Fruit fly (Drosophila melanogaster): ENCODE data around the gene CG43901.
"Not testable (repeated sequence)": the region's sequence is repeated elsewhere in the genome, so short reads cannot be mapped to it uniquely, and the experiment has no call there.

CG43901 gene

DNA sequence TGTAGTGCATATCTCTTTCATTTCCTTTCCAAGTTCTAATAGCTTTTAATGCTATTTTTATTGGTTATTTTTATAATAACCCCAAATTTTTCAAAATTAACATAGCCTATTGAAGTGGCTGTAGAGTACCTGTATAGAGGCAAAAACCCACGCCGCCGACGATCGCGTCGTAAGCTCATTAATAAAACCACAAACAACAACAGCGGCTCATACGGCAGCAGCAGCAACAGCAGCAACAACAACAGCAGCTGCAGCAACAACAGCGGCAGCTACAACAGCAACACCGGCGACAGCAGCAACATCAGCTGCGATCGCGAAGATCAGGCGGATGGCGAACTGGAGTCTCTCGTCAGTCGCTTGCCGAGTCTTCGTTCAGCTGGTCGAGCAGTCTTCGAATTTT lies 21.5 kb downstream of the CG43901 start, which contains the start of gene CG2145:
Gene CG2145 (plus strand): TSS at position 290 of the 400 bp plus-strand sequence.
- TF ChIP-seq Sin3A (optimal IDR thresholded peaks at IDR 0.05), result no peak
- TF ChIP-seq insv (optimal IDR thresholded peaks at IDR 0.05), result no peak
- no peak for TF ChIP-seq psq (optimal IDR thresholded peaks at IDR 0.05)
- no peak for TF ChIP-seq ttk (optimal IDR thresholded peaks at IDR 0.05)
- TF ChIP-seq h (optimal IDR thresholded peaks at IDR 0.05), result no peak
- TF ChIP-seq Myc (optimal IDR thresholded peaks at IDR 0.05), result no peak

DNA sequence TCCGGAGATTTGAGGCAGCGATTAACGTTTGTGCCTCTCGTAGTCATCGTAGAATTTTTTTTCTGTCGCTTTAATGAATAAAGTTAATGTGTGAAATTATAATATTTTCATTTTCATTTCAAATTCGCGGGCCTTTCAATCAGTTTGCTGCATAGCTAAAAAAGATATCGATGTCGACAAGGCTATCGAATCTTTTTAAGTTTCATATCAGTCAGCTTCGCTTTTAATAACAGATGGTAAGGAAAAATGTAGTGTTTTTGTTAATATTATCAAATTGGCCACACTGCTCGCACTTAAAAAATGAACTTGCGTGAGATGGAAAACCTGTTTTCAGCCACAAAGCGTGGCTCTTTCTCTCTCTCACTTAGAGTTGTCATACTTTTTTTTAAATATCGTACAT lies 24.0 kb downstream of the CG43901 start:
- TF ChIP-seq psq (optimal IDR thresholded peaks at IDR 0.05) (no peak), h (optimal IDR thresholded peaks at IDR 0.05) (no peak), Myc (optimal IDR thresholded peaks at IDR 0.05) (no peak), insv (optimal IDR thresholded peaks at IDR 0.05) (no peak), Sin3A (optimal IDR thresholded peaks at IDR 0.05) (no peak), ttk (optimal IDR thresholded peaks at IDR 0.05) (no peak)

dm6 chrX:10930553-10931092 lies 25.1 kb downstream of the CG43901 start, which contains the start of gene Myo10A:
Gene Myo10A (plus strand): TSS chrX:10930840.
- TF ChIP-seq ttk (optimal IDR thresholded peaks at IDR 0.05) (no peak), insv (optimal IDR thresholded peaks at IDR 0.05) (no peak), Myc (optimal IDR thresholded peaks at IDR 0.05) (no peak), h (optimal IDR thresholded peaks at IDR 0.05) (no peak), Sin3A (optimal IDR thresholded peaks at IDR 0.05) (no peak)

- TF ChIP-seq h (optimal IDR thresholded peaks at IDR 0.05) (no peak), Sin3A (optimal IDR thresholded peaks at IDR 0.05) (no peak), insv (optimal IDR thresholded peaks at IDR 0.05) (no peak), psq (optimal IDR thresholded peaks at IDR 0.05) (no peak), Myc (optimal IDR thresholded peaks at IDR 0.05) (no peak), ttk (optimal IDR thresholded peaks at IDR 0.05) (no peak)
Measured at dm6 chrX:10931250-10931649, 25.7 kb downstream of the CG43901 start.

DNA sequence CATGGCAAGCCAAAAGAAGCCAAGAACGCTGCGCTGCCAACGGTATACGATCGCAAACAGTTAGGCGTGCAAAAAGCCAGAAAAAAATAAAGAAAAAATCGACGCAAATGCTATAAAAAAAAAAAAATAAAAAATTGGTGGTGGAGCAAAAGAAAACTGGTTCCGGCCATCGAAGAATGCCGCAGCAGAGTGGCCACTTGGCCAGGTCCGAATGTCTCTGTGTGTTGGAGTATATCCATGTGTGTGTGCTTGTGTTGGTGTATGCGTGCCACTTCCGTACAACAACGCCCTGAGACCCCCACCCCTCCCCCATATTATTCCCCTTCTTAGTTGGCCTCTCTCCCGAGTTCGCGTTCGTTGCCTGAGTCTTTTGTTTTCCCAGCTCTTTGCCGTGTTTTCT lies 26.7 kb downstream of the CG43901 start:
- no peak for TF ChIP-seq Myc (optimal IDR thresholded peaks at IDR 0.05)
- no peak for TF ChIP-seq Sin3A (optimal IDR thresholded peaks at IDR 0.05)
- TF ChIP-seq h (optimal IDR thresholded peaks at IDR 0.05), result no peak
- TF ChIP-seq psq (optimal IDR thresholded peaks at IDR 0.05), result no peak
- no peak for TF ChIP-seq ttk (optimal IDR thresholded peaks at IDR 0.05)
- no peak for TF ChIP-seq insv (optimal IDR thresholded peaks at IDR 0.05)

DNA sequence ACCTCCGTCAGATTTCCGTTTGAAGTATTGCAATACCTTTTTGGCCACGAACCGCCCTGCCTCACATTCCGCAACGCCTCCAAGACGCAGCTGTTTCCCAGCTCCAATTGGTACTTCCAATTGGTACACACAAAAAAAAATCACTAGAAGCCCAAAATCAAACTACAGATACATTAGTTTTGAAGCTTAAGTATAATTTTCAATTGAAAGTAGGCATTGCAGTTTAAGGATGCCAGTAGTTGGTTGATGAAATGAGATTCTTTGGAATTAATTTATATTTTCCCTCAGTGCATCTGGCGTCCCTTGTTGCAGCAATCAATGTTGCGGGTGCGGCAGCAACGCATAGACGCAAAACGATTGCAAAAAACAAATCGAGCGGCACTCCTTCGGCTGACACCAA lies 28.2 kb downstream of the CG43901 start:
- TF ChIP-seq insv (optimal IDR thresholded peaks at IDR 0.05) (no peak), ttk (optimal IDR thresholded peaks at IDR 0.05) (no peak), h (optimal IDR thresholded peaks at IDR 0.05) (no peak), psq (optimal IDR thresholded peaks at IDR 0.05) (no peak), Sin3A (optimal IDR thresholded peaks at IDR 0.05) (no peak), Myc (optimal IDR thresholded peaks at IDR 0.05) (no peak)

DNA sequence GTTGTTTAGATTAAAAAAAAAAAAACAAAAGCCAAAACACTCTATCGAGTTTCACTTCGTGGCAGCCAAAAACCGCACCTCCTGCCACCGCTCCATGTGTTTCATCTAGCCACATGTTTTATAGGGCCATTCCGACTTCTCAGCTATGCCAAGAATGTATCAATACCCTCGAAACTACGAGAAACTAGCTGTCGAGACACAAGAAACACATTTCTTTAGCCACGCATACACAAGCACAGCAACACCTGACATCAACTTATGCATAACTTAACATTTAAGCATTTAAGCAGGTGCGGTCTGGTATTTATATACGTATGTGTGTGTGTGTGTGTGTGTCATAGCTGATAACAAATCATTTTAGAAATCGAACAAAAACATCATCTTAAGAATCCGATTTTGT lies 30.0 kb downstream of the CG43901 start:
- TF ChIP-seq ttk (optimal IDR thresholded peaks at IDR 0.05) (no peak), Myc (optimal IDR thresholded peaks at IDR 0.05) (no peak), psq (optimal IDR thresholded peaks at IDR 0.05) (no peak), h (optimal IDR thresholded peaks at IDR 0.05) (no peak), Sin3A (optimal IDR thresholded peaks at IDR 0.05) (no peak), insv (optimal IDR thresholded peaks at IDR 0.05) (no peak)

dm6 chrX:10936599-10936998 lies 31.0 kb downstream of the CG43901 start:
- TF ChIP-seq h (optimal IDR thresholded peaks at IDR 0.05) (no peak), insv (optimal IDR thresholded peaks at IDR 0.05) (no peak), psq (optimal IDR thresholded peaks at IDR 0.05) (no peak), ttk (optimal IDR thresholded peaks at IDR 0.05) (no peak), Sin3A (optimal IDR thresholded peaks at IDR 0.05) (no peak), Myc (optimal IDR thresholded peaks at IDR 0.05) (no peak)

dm6 chrX:10950930-10951329 lies 45.4 kb downstream of the CG43901 start, which contains the start of gene Rab9Fa:
Gene Rab9Fa (minus strand): TSS chrX:10951030.
- not testable (repeated sequence) for TF ChIP-seq h, Myc, psq (optimal IDR thresholded peaks at IDR 0.05)

DNA sequence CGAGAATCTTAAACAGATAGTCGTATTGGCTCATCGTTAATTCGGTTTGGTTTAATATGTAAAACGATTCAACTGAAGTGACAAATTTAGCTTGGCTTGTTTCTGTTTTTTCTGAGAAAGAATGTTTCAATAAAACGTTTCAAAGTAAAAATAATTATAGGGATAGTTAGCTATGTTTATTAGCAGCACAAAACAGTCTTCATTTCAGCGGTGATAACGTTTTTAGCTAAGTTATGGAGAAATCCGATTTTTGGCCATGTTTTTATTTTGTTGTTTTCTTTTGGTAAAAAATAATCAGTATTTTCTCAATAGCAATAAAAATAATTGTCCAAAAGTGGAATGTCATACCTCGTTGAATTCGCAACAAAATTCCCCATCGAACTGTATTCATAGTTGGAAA lies 46.8 kb downstream of the CG43901 start, which contains the start of gene Rab9Fb:
Gene Rab9Fb (minus strand): TSS at position 101 of the 400 bp plus-strand sequence.
- no peak for TF ChIP-seq Sin3A (optimal IDR thresholded peaks at IDR 0.05)
- no peak for TF ChIP-seq Myc (optimal IDR thresholded peaks at IDR 0.05)
- TF ChIP-seq psq (optimal IDR thresholded peaks at IDR 0.05), result no peak
- TF ChIP-seq insv (optimal IDR thresholded peaks at IDR 0.05), result no peak
- TF ChIP-seq h (optimal IDR thresholded peaks at IDR 0.05), result no peak
- TF ChIP-seq ttk (optimal IDR thresholded peaks at IDR 0.05), result no peak

DNA sequence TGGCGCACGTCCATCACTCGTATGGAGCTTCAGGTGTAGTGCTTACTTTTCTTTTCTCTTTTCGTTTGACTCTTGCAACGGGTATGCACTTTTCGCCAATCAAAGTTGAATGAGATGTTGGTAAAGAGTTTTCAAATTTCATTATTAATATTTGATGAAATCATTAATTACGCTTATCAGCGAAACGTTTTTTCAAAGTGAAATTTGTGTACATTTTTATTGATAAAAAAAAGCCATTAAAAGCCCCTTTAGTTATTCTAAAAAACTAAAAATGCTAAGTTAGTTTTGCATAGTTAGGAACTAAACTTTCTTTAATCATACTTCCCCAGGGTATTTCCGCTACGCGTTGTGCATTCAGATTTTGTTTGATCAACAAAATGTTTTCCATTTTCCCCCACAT lies 47.7 kb downstream of the CG43901 start:
- TF ChIP-seq insv (optimal IDR thresholded peaks at IDR 0.05) (no peak), ttk (optimal IDR thresholded peaks at IDR 0.05) (no peak), psq (optimal IDR thresholded peaks at IDR 0.05) (no peak), h (optimal IDR thresholded peaks at IDR 0.05) (no peak), Myc (optimal IDR thresholded peaks at IDR 0.05) (no peak), Sin3A (optimal IDR thresholded peaks at IDR 0.05) (no peak)

DNA sequence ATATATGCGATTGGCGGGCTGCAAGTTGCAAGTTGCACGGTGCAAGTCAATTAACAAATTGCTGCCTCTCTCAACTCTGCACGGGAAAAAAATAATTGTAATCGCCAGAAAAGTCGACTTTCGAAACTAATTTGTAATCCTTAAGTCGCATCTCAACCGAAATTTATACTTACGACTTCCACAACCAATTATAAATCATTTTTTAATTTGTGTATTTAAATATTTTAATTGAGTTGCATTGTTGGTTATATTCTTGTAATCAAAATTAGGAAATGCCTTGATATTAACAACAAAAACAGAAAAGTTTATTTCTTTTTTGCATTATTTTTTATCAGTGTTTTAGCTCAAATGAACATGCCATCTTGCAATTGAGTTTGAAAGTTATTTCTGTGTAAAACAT lies 54.3 kb downstream of the CG43901 start:
- TF ChIP-seq Sin3A (optimal IDR thresholded peaks at IDR 0.05) (no peak), h (optimal IDR thresholded peaks at IDR 0.05) (no peak), psq (optimal IDR thresholded peaks at IDR 0.05) (no peak), Myc (optimal IDR thresholded peaks at IDR 0.05) (no peak), insv (optimal IDR thresholded peaks at IDR 0.05) (no peak), ttk (optimal IDR thresholded peaks at IDR 0.05) (no peak)

Measured in Kc167 (cell line).